Worm (Caenorhabditis elegans) whole organism, L4/young adult: ENCODE results near the gene Y64G10A.2.

Experiments used
- W03F9.2 ChIP-seq: fragments of 150-350 bp; optimal IDR thresholded peaks from 2 replicates; lab custom pipeline; 2014; ENCODE audit warnings: missing biosample characterization, missing genetic modification characterization
- dao-5 ChIP-seq: sonication (generic microtip); optimal IDR thresholded peaks from 2 replicates; lab custom pipeline; 2016; ENCODE audit warnings: missing genotype, missing genetic modification characterization, moderate library complexity, missing compliant biosample characterization
- him-1 ChIP-seq: sonication (generic microtip); optimal IDR thresholded peaks from 2 replicates; lab custom pipeline; 2016; ENCODE audit warnings: missing genotype, missing genetic modification reagents, missing genetic modification characterization, missing compliant biosample characterization

Y64G10A.2 gene

ce11 chrIV:14244357-14244756, at the start of gene Y64G10A.2:
Gene Y64G10A.2 (minus strand): TSS chrIV:14244457.
- TF ChIP-seq dao-5 (tag; lab: Kevin White, UChicago) (no peak), him-1 (tag; lab: Kevin White, UChicago) (no peak), W03F9.2 (tag; lab: Kevin White, UChicago) (no peak)

- no peak for TF ChIP-seq dao-5 (tag; lab: Kevin White, UChicago)
- TF ChIP-seq him-1 (tag; lab: Kevin White, UChicago): no peak
- no peak for TF ChIP-seq W03F9.2 (tag; lab: Kevin White, UChicago)
Observed at ce11 chrIV:14291601-14292000, 47.3 kb upstream of the Y64G10A.2 start, which contains the start of gene Y64G10A.7. Gene Y64G10A.7 (plus strand): TSS chrIV:14291901.

DNA sequence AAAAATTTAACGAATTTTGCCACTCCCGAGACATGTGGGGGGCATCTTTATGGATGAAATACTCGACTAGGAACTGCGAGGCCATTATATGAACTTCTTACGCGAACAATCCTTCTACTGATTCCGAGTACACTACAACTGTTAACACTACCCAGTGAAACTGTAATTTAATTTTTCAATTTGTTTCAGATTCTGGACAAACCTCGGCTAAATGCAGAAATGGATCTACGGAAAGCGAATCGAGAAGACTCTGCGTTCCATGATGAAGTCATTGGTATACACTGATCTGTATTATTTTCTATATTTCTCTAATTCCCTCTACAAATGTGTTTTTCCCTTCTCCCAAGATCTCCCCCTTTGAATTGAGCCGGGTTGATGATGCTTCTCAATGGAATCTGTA, 40.7 kb upstream of the Y64G10A.2 start:
- TF ChIP-seq W03F9.2 (tag; lab: Kevin White, UChicago) (no peak), dao-5 (tag; lab: Kevin White, UChicago) (no peak), him-1 (tag; lab: Kevin White, UChicago) (no peak)

DNA sequence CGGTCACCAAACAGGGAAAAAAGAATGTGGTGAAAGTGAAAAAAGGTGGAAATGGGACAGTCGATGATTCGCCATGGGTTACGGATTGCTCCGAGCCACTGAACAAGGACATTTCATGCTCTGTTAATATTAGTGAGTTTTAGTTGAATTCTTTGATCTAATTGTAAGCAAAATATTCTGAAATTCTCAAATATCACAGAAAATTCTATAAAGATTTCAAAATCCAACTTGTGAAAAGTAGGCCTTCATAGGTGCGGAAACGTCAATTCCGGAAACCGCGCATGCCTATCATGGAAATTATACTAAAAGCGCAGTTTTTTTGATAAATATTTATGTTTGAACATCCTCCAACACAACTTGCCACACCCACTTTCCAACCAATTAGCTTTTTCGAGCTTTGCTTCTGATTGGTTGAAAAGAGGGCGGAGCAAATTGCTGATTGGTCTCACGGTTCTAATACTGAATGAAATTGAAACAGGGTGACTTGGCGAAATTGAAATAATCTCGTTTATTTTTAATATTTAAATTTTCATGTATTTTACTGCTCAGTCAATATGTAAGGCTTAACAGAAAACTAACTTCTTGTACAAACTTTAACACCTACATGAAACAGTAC, 32.6 kb upstream of the Y64G10A.2 start:
- no peak for TF ChIP-seq him-1 (tag; lab: Kevin White, UChicago)
- TF ChIP-seq W03F9.2 (tag; lab: Kevin White, UChicago): no peak
- TF ChIP-seq dao-5 (tag; lab: Kevin White, UChicago): no peak

- TF ChIP-seq dao-5 (tag; lab: Kevin White, UChicago) (no peak), W03F9.2 (tag; lab: Kevin White, UChicago) (no peak), him-1 (tag; lab: Kevin White, UChicago) (no peak)
Observed at ce11 chrIV:14276160-14276559, 31.9 kb upstream of the Y64G10A.2 start, which contains the start of gene ilcr-1. Gene ilcr-1 (plus strand): TSS chrIV:14276460.

- TF ChIP-seq W03F9.2 (tag; lab: Kevin White, UChicago): no peak
- no peak for TF ChIP-seq dao-5 (tag; lab: Kevin White, UChicago)
- no peak for TF ChIP-seq him-1 (tag; lab: Kevin White, UChicago)
Observed at ce11 chrIV:14274834-14275233, 30.6 kb upstream of the Y64G10A.2 start.

DNA sequence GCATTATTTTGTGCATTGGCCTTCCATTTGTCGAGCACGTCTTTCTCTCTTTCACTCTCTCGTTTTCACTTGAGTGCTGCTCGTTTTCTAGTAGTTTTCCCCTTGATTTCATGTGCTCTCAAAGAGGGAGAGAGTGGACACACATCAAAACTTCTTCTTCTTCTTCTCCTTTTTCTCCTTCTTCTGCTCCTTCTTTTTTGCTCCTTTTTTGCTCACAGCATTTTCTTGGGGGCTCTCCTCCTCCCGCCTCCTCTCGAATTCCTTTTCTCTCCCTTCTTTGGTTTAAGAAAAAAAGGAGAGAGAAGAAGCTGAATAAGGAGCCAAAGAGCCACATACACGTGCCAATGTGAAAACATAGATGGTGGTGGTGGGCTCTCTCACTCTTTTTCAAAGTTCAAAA, 28.3 kb upstream of the Y64G10A.2 start:
- TF ChIP-seq him-1 (tag; lab: Kevin White, UChicago): peak; percentile 72
- TF ChIP-seq W03F9.2 (tag; lab: Kevin White, UChicago): no peak

DNA sequence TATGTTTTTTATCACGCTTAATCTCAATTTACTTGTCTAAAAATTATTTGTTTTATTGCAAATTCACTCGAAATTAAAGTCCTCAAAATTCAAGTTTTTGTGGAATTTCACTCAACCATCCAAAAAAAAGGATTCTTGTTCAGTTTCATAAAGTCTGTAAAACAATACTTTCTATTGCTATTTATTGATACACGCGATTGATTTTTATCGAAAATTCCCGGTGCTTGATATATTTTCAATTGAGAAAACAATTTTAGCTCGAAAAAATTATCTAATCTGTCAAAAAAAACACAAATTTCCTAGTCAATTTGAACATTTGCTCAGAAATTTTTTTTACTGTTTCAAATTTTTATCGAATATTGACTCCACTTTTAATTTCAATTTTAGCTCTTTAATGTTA, 25.7 kb upstream of the Y64G10A.2 start:
- TF ChIP-seq W03F9.2 (tag; lab: Kevin White, UChicago) (no peak), him-1 (tag; lab: Kevin White, UChicago) (no peak), dao-5 (tag; lab: Kevin White, UChicago) (no peak)

DNA sequence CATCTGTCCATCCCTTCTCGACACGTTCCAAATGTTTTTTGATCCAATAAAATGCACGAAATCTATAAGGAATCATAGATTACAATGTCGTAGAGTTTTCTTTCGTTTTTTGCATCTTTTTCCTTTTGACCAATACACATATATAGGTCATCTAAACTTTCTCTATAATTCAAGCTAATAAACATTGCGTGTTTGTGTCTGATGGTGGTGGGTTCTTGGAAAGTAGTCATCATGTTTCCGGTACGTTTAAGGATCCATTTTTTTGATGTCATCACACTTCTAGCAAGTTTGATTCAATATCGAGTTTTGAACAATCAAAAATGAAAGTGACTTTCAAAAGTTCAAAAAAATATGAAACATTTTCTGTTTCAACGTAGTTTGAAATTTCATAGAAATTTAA, 24.6 kb upstream of the Y64G10A.2 start:
- TF ChIP-seq W03F9.2 (tag; lab: Kevin White, UChicago) (no peak), him-1 (tag; lab: Kevin White, UChicago) (no peak), dao-5 (tag; lab: Kevin White, UChicago) (no peak)

- TF ChIP-seq W03F9.2 (tag; lab: Kevin White, UChicago): no peak
- TF ChIP-seq dao-5 (tag; lab: Kevin White, UChicago): no peak
- peak; percentile 77 for TF ChIP-seq him-1 (tag; lab: Kevin White, UChicago)
Observed at ce11 chrIV:14260761-14261160, 16.5 kb upstream of the Y64G10A.2 start.

ce11 chrIV:14259197-14259596, 14.9 kb upstream of the Y64G10A.2 start:
- TF ChIP-seq him-1 (tag; lab: Kevin White, UChicago) (no peak), W03F9.2 (tag; lab: Kevin White, UChicago) (no peak), dao-5 (tag; lab: Kevin White, UChicago) (no peak)

ce11 chrIV:14257528-14257927, 13.3 kb upstream of the Y64G10A.2 start:
- TF ChIP-seq dao-5 (tag; lab: Kevin White, UChicago) (no peak), him-1 (tag; lab: Kevin White, UChicago) (no peak)

DNA sequence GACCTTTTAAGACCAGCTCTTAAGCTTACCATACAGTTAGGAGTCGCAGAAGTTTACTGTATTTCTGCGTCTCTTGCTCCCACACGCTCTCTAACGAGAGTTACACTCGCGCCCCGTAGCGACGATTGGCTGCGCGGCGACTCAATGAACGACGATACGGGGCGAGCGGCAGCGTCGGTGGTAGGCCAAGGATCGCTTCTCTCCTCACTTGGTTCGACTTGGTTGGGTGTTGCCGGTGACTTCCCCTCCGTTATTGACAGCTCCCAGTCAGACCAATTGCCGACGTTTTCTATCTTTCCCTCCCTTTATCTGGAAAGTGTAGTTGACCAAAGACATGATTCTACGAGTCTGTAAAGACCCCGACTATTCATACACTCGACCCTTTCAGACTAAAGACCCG, 11.3 kb upstream of the Y64G10A.2 start:
- no peak for TF ChIP-seq dao-5 (tag; lab: Kevin White, UChicago)
- TF ChIP-seq W03F9.2 (tag; lab: Kevin White, UChicago): no peak
- no peak for TF ChIP-seq him-1 (tag; lab: Kevin White, UChicago)

DNA sequence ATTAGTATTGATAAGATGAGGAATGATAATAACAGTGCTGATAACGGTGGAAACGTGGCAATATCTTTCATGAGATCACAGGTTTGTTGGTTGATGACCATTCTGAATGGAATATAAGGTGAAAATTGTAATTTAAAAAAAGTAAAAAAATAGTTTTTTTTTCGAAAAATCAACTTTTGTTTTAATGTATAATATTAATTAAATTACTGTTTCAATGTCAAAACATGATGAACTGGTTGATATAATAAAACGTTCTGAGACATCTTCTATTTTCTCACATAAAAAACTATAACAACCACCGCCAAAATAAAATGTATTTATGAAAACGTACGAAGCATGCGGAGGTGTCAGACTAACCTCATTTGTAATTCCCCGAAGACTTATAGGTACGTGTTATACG, 5.9 kb upstream of the Y64G10A.2 start, which contains the start of gene srab-24:
Gene srab-24, minus strand, starts transcription at position 101 of the 400 bp plus-strand sequence.
- TF ChIP-seq him-1 (tag; lab: Kevin White, UChicago) (no peak), W03F9.2 (tag; lab: Kevin White, UChicago) (no peak), dao-5 (tag; lab: Kevin White, UChicago) (no peak)
